Fruit fly (Drosophila melanogaster) whole organism, prepupa: Measurements from ENCODE around the gene Bace.

Experiments
- CG11762 ChIP-seq: fragments of 200-800 bp; sonication (Bioruptor generic); optimal IDR thresholded peaks from 3 replicates; lab custom pipeline; 2016; ENCODE audit warnings: missing biosample characterization, missing genetic modification characterization; ENCODE audit not compliant: insufficient read depth
- CG1621 ChIP-seq: fragments of 200-800 bp; sonication (Bioruptor generic); optimal IDR thresholded peaks from 3 replicates; lab custom pipeline; 2018; ENCODE audit warnings: missing biosample characterization, mild to moderate bottlenecking, missing genetic modification characterization
- CG3032 ChIP-seq: fragments of 200-800 bp; optimal IDR thresholded peaks from 2 replicates; lab custom pipeline; 2019; ENCODE audit warnings: missing biosample characterization, mild to moderate bottlenecking, missing genetic modification characterization, moderate library complexity
- CG6808 ChIP-seq: fragments of 200-800 bp; sonication (Bioruptor generic); optimal IDR thresholded peaks from 3 replicates; lab custom pipeline; 2017; ENCODE audit warnings: missing biosample characterization, missing genetic modification characterization, mild to moderate bottlenecking, moderate library complexity, missing genetic modification reagents
- CG7368 ChIP-seq: fragments of 200-800 bp; sonication (Bioruptor generic); optimal IDR thresholded peaks from 3 replicates; lab custom pipeline; 2016; ENCODE audit warnings: missing biosample characterization, missing genetic modification characterization
- CG8632 ChIP-seq: fragments of 200-800 bp; sonication (Bioruptor generic); optimal IDR thresholded peaks from 3 replicates; lab custom pipeline; 2016; ENCODE audit warnings: missing biosample characterization, missing genetic modification characterization
- Eip75B ChIP-seq: fragments of 200-800 bp; sonication (Bioruptor generic); optimal IDR thresholded peaks from 3 replicates; lab custom pipeline; 2016; ENCODE audit warnings: missing biosample characterization, missing genetic modification characterization
- Hr39 ChIP-seq: fragments of 200-800 bp; sonication (Bioruptor generic); optimal IDR thresholded peaks from 2 replicates; lab custom pipeline; 2016; ENCODE audit warnings: missing biosample characterization, missing genetic modification characterization
- Sox102F ChIP-seq: fragments of 200-800 bp; sonication (Bioruptor generic); optimal IDR thresholded peaks from 2 replicates; lab custom pipeline; 2016; ENCODE audit warnings: missing biosample characterization, mild to moderate bottlenecking, missing genetic modification characterization
- achi ChIP-seq: fragments of 200-800 bp; sonication (Bioruptor generic); optimal IDR thresholded peaks from 3 replicates; lab custom pipeline; 2016; ENCODE audit warnings: missing biosample characterization, missing genetic modification characterization
- dsx ChIP-seq: fragments of 200-800 bp; optimal IDR thresholded peaks from 3 replicates; lab custom pipeline; 2019; ENCODE audit warnings: missing biosample characterization, mild to moderate bottlenecking, missing genetic modification characterization, moderate library complexity; ENCODE audit not compliant: poor library complexity, severe bottlenecking
- salr ChIP-seq, 2 experiments: fragments of 200-800 bp; sonication (Bioruptor generic); optimal IDR thresholded peaks; 3 replicates each; lab custom pipeline; 2016 to 2018; ENCODE audit warnings: missing biosample characterization in 2 of 2, missing genetic modification characterization in 2 of 2, mild to moderate bottlenecking in 1 of 2
- spab ChIP-seq: fragments of 200-800 bp; sonication (Bioruptor generic); optimal IDR thresholded peaks from 2 replicates; lab custom pipeline; 2017; ENCODE audit warnings: missing biosample characterization, mild to moderate bottlenecking, missing genetic modification characterization, missing genetic modification reagents
- topi ChIP-seq: fragments of 200-800 bp; sonication (Bioruptor generic); optimal IDR thresholded peaks from 3 replicates; lab custom pipeline; 2016; ENCODE audit warnings: missing biosample characterization, missing genetic modification characterization

- TF ChIP-seq CG7368, result no peak
- TF ChIP-seq Eip75B (GFP tag; lab: Kevin White, UChicago), result no peak
- TF ChIP-seq spab (GFP tag; lab: Kevin White, UChicago), result no peak
- no peak for TF ChIP-seq CG3032 (tag; lab: Kevin White, UChicago)
- no peak for TF ChIP-seq Sox102F
- no peak for TF ChIP-seq topi
- TF ChIP-seq CG6808, result no peak
- no peak for TF ChIP-seq dsx
- no peak for TF ChIP-seq salr (GFP tag; optimal IDR thresholded peaks at IDR 0.05; lab: Kevin White, UChicago)
- TF ChIP-seq CG8632, result no peak
- no peak for TF ChIP-seq CG11762 (GFP tag; lab: Kevin White, UChicago)
- no peak for TF ChIP-seq CG1621 (tag; lab: Kevin White, UChicago)
- no peak for TF ChIP-seq Hr39 (GFP tag; lab: Kevin White, UChicago)
- TF ChIP-seq achi (GFP tag; lab: Kevin White, UChicago), result no peak
These were observed 37.5 kb upstream of the Bace start for dm6 chr2L:8533632-8534031.
